Worm (Caenorhabditis elegans) whole organism, mixed stage, embryonic: ENCODE data around the gene F43D2.7.

Experiments used
- bed-3 ChIP-seq: fragments of 200-800 bp; sonication (Bioruptor generic); optimal IDR thresholded peaks from 3 replicates; lab custom pipeline; 2018; ENCODE audit warnings: mild to moderate bottlenecking, missing genetic modification characterization, moderate library complexity, missing compliant biosample characterization
- ceh-39 ChIP-seq: fragments of 150-350 bp; optimal IDR thresholded peaks from 2 replicates; lab custom pipeline; 2014; ENCODE audit warnings: missing biosample characterization, missing genetic modification characterization
- ceh-43 ChIP-seq: fragments of 200-800 bp; sonication (Bioruptor generic); optimal IDR thresholded peaks from 2 replicates; lab custom pipeline; 2018; ENCODE audit warnings: mild to moderate bottlenecking, missing genetic modification characterization, moderate library complexity, missing compliant biosample characterization
- ceh-83 ChIP-seq: fragments of 200-800 bp; sonication (Bioruptor generic); optimal IDR thresholded peaks from 2 replicates; lab custom pipeline; 2018; ENCODE audit warnings: mild to moderate bottlenecking, missing genetic modification characterization, missing compliant biosample characterization
- ces-1 ChIP-seq: fragments of 150-350 bp; optimal IDR thresholded peaks from 2 replicates; lab custom pipeline; 2014; ENCODE audit warnings: missing biosample characterization, missing genetic modification reagents, missing genetic modification characterization
- cnd-1 ChIP-seq: fragments of 200-800 bp; sonication (Bioruptor generic); optimal IDR thresholded peaks from 2 replicates; lab custom pipeline; 2018; ENCODE audit warnings: mild to moderate bottlenecking, missing genetic modification characterization, missing compliant biosample characterization
- drap-1 ChIP-seq: fragments of 200-800 bp; sonication (Bioruptor generic); optimal IDR thresholded peaks from 3 replicates; lab custom pipeline; 2018; ENCODE audit warnings: mild to moderate bottlenecking, missing genetic modification characterization, missing compliant biosample characterization
- elt-1 ChIP-seq: sonication (generic microtip); optimal IDR thresholded peaks from 2 replicates; lab custom pipeline; 2017; ENCODE audit warnings: missing genetic modification characterization, mild to moderate bottlenecking, missing compliant biosample characterization, antibody characterized with exemption, moderate library complexity, borderline replicate concordance; ENCODE audit not compliant: insufficient read depth
- elt-3 ChIP-seq: fragments of 150-350 bp; optimal IDR thresholded peaks from 2 replicates; lab custom pipeline; 2014; ENCODE audit warnings: missing biosample characterization, missing genetic modification characterization
- hlh-1 ChIP-seq: fragments of 150-350 bp; optimal IDR thresholded peaks from 2 replicates; lab custom pipeline; 2014; ENCODE audit warnings: missing biosample characterization, missing genetic modification reagents, missing genetic modification characterization
- lin-13 ChIP-seq: fragments of 150-350 bp; optimal IDR thresholded peaks from 2 replicates; lab custom pipeline; 2014; ENCODE audit warnings: missing biosample characterization, missing genetic modification characterization
- lin-32 ChIP-seq: fragments of 200-800 bp; sonication (Bioruptor generic); optimal IDR thresholded peaks from 2 replicates; lab custom pipeline; 2018; ENCODE audit warnings: mild to moderate bottlenecking, missing genetic modification characterization, missing compliant biosample characterization
- lsy-2 ChIP-seq: fragments of 150-350 bp; optimal IDR thresholded peaks from 2 replicates; lab custom pipeline; 2014; ENCODE audit warnings: missing biosample characterization, missing genetic modification characterization
- mab-5 ChIP-seq: fragments of 150-350 bp; optimal IDR thresholded peaks from 2 replicates; lab custom pipeline; 2014; ENCODE audit warnings: missing biosample characterization, missing genetic modification characterization
- mep-1 ChIP-seq: fragments of 150-350 bp; optimal IDR thresholded peaks from 2 replicates; lab custom pipeline; 2017; ENCODE audit warnings: missing biosample characterization, missing genetic modification reagents, missing genetic modification characterization, inconsistent platforms
- mls-2 ChIP-seq: sonication (generic microtip); optimal IDR thresholded peaks from 2 replicates; lab custom pipeline; 2016; ENCODE audit warnings: mild to moderate bottlenecking, missing genetic modification characterization, moderate library complexity, missing compliant biosample characterization
- nhr-2 ChIP-seq: fragments of 150-350 bp; optimal IDR thresholded peaks from 2 replicates; lab custom pipeline; 2014; ENCODE audit warnings: missing biosample characterization, missing genetic modification characterization
- nhr-237 ChIP-seq: fragments of 150-350 bp; optimal IDR thresholded peaks from 2 replicates; lab custom pipeline; 2014; ENCODE audit warnings: missing biosample characterization, missing genetic modification characterization
- nhr-28 ChIP-seq: fragments of 150-350 bp; optimal IDR thresholded peaks from 2 replicates; lab custom pipeline; 2014; ENCODE audit warnings: missing biosample characterization, missing genetic modification characterization
- nhr-76 ChIP-seq: sonication (generic microtip); optimal IDR thresholded peaks from 2 replicates; lab custom pipeline; 2017; ENCODE audit warnings: missing biosample characterization, missing genetic modification characterization
- pha-4 ChIP-seq: fragments of 150-350 bp; optimal IDR thresholded peaks from 2 replicates; lab custom pipeline; 2018; ENCODE audit warnings: missing biosample characterization, missing genetic modification reagents, missing genetic modification characterization
- sem-2 ChIP-seq: fragments of 200-800 bp; sonication (Bioruptor generic); optimal IDR thresholded peaks from 2 replicates; lab custom pipeline; 2018; ENCODE audit warnings: mild to moderate bottlenecking, missing genetic modification characterization, missing compliant biosample characterization
- snpc-4 ChIP-seq: fragments of 150-350 bp; optimal IDR thresholded peaks from 2 replicates; lab custom pipeline; 2014; ENCODE audit warnings: missing biosample characterization, missing genetic modification characterization
- sptf-1 ChIP-seq: sonication (generic microtip); optimal IDR thresholded peaks from 2 replicates; lab custom pipeline; 2017; ENCODE audit warnings: mild to moderate bottlenecking, missing genetic modification characterization, moderate library complexity, missing compliant biosample characterization
- tbx-8 ChIP-seq: fragments of 200-800 bp; sonication (Bioruptor generic); optimal IDR thresholded peaks from 2 replicates; lab custom pipeline; 2018; ENCODE audit warnings: mild to moderate bottlenecking, missing genetic modification characterization, moderate library complexity, missing compliant biosample characterization
- unc-120 ChIP-seq: sonication (generic microtip); optimal IDR thresholded peaks from 2 replicates; lab custom pipeline; 2017; ENCODE audit warnings: missing genetic modification characterization, missing compliant biosample characterization; ENCODE audit not compliant: poor library complexity, severe bottlenecking
- unc-39 ChIP-seq: fragments of 150-350 bp; optimal IDR thresholded peaks from 2 replicates; lab custom pipeline; 2014; ENCODE audit warnings: missing biosample characterization, missing genetic modification characterization
- unc-62 ChIP-seq: fragments of 150-350 bp; optimal IDR thresholded peaks from 2 replicates; lab custom pipeline; 2014; ENCODE audit warnings: missing biosample characterization, missing genetic modification reagents, missing genetic modification characterization
- zip-8 ChIP-seq: fragments of 150-350 bp; optimal IDR thresholded peaks from 2 replicates; lab custom pipeline; 2014; ENCODE audit warnings: missing biosample characterization, missing genetic modification characterization
- ztf-11 ChIP-seq: fragments of 150-350 bp; optimal IDR thresholded peaks from 2 replicates; lab custom pipeline; 2014; ENCODE audit warnings: missing biosample characterization, missing genetic modification characterization

F43D2.7 gene

DNA sequence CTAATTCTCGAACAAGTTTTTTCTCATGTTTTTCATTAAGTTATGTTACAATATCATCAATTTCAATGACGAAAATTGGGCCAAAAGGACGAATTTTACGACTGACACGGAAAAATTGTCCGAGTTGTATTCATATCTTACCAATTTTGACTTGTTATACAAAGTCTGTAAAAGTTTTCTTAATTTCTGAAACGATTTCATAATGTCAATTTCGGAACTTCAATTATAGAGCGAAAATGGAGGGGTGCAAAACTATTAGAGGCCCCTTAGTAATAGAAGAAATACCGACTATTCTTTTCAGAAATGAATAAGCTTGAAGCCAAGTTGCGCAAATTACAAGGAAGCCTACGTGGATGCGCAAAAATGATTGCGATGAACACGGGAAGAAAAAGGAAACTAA, 8.4 kb downstream of the F43D2.7 start, which contains the start of gene F43D2.3:
TSS of gene F43D2.3 (plus strand) at position 301 of the 400 bp plus-strand sequence.
- TF ChIP-seq pha-4 (no peak), snpc-4 (tag; lab: Kevin White, UChicago) (no peak), unc-62 (no peak), ceh-83 (GFP tag; lab: Kevin White, UChicago) (no peak), sem-2 (GFP tag; lab: Kevin White, UChicago) (no peak), lsy-2 (no peak), tbx-8 (GFP tag; lab: Kevin White, UChicago) (no peak), elt-3 (no peak), nhr-28 (tag; lab: Kevin White, UChicago) (no peak), ztf-11 (tag; lab: Kevin White, UChicago) (no peak), drap-1 (GFP tag; lab: Kevin White, UChicago) (no peak), elt-1 (tag; lab: Kevin White, UChicago) (no peak), zip-8 (no peak)

DNA sequence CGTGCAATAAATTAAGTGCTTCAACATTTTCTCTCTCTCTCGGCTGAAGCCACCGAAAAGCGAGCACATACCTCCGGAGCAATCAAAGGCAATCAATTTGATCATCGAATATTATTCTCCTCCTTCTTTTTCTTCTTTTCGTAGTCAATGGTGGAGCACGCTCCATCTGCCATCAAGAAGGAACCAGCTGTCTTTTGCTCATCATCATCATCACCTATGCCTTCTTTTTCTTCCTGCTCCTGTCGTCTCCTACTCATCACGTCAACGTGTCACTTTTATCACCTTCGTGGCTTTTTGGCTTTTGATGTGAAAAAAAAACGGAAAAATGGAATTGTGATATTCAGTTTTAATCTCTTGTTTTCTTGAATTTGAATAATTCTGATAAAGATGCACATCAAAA, 14.3 kb downstream of the F43D2.7 start:
- TF ChIP-seq ceh-39, result no peak
- peak; percentile 54 for TF ChIP-seq unc-120 (tag; lab: Kevin White, UChicago)
- TF ChIP-seq lin-13, result no peak
- peak; percentile 95 for TF ChIP-seq unc-62
- no peak for TF ChIP-seq mep-1 (tag; lab: Kevin White, UChicago)
- no peak for TF ChIP-seq nhr-76 (tag; lab: Kevin White, UChicago)
- no peak for TF ChIP-seq ces-1 (GFP tag; lab: Kevin White, UChicago)
- TF ChIP-seq mls-2 (tag; lab: Kevin White, UChicago), result no peak
- no peak for TF ChIP-seq ztf-11 (tag; lab: Kevin White, UChicago)
- no peak for TF ChIP-seq ceh-43
- no peak for TF ChIP-seq bed-3 (GFP tag; lab: Kevin White, UChicago)
- TF ChIP-seq mab-5, result no peak
- TF ChIP-seq elt-3, result no peak
- no peak for TF ChIP-seq snpc-4 (tag; lab: Kevin White, UChicago)
- TF ChIP-seq lsy-2, result no peak
- no peak for TF ChIP-seq nhr-237 (tag; lab: Kevin White, UChicago)
- no peak for TF ChIP-seq sptf-1 (tag; lab: Kevin White, UChicago)
- no peak for TF ChIP-seq zip-8
- no peak for TF ChIP-seq lin-32 (GFP tag; lab: Kevin White, UChicago)
- no peak for TF ChIP-seq unc-39
- TF ChIP-seq nhr-28 (tag; lab: Kevin White, UChicago), result no peak
- TF ChIP-seq hlh-1 (tag; lab: Kevin White, UChicago), result peak; percentile 80
- TF ChIP-seq pha-4, result no peak
- no peak for TF ChIP-seq cnd-1 (tag; lab: Kevin White, UChicago)

DNA sequence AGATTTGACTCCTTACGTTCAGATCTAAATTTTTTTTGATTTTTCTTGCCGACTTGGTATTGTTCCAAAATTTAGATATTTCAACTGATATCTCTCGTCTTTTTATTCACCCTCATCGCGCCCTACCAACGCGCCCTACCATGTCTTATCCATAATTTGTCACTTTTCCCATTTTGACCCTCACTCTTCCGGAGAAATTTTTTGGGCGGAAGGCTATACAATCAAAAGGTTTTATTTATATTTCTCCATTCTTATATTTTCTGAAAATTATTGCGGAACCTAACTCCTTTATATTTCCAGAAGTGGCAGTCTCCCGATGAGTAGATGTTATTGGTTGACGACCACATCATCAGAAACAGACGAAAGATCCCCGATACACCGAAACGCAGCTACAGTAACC, 19.1 kb downstream of the F43D2.7 start, which contains the start of gene hot-1:
TSS of gene hot-1 (plus strand) at position 301 of the 400 bp plus-strand sequence.
- no peak for TF ChIP-seq mab-5
- TF ChIP-seq elt-1 (tag; lab: Kevin White, UChicago), result no peak
- no peak for TF ChIP-seq unc-62
- TF ChIP-seq nhr-76 (tag; lab: Kevin White, UChicago), result no peak
- TF ChIP-seq nhr-2 (tag; lab: Kevin White, UChicago), result no peak
- TF ChIP-seq unc-39, result no peak
- no peak for TF ChIP-seq hlh-1 (tag; lab: Kevin White, UChicago)
- TF ChIP-seq ces-1 (GFP tag; lab: Kevin White, UChicago), result no peak
- TF ChIP-seq cnd-1 (tag; lab: Kevin White, UChicago), result no peak
- TF ChIP-seq ceh-43, result no peak
- TF ChIP-seq, all 35 proteins: peak for 0

DNA sequence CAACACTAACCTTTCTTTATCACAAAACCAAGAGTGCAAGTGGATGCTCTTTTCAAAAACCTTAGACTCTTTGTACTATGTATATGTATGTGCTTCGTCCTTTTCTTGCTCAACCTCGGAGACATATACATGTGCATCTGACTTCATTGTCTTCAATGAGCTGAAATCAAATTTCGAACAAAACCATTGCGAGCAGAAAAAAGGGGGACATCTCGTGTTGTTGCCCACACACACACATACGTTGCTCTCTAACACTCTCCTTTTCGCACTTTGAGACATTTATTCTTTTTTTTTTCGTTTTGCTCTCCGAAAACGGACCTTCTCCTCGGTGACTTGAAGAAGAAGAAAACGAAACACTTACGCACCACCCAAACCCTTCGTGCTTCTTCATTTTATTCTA, 19.7 kb downstream of the F43D2.7 start:
- TF ChIP-seq drap-1 (GFP tag; lab: Kevin White, UChicago), result no peak
- peak; percentile 57 for TF ChIP-seq ces-1 (GFP tag; lab: Kevin White, UChicago)

DNA sequence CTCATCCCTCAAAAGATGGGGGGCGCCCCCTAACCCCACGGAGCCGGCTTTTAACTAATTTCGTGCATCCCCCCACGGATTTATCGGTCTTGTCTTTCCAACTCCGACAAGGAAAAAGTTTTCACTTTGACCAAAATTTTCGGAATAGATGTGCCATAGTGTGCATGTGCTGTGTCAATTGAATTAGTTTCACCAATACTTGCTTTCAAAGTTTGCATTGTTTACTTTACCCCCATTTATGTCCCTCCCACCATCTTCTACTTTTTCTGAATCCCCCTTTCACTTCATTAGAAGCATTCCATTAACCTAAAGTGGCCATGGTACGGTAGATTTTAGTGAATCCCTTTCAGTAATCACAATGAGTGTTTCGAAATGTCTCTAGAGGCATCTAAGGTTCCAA, 22.3 kb downstream of the F43D2.7 start:
- TF ChIP-seq unc-62 (no peak), ceh-83 (GFP tag; lab: Kevin White, UChicago) (no peak), lsy-2 (no peak), hlh-1 (tag; lab: Kevin White, UChicago) (no peak), elt-3 (no peak), lin-32 (GFP tag; lab: Kevin White, UChicago) (no peak), pha-4 (no peak), mls-2 (tag; lab: Kevin White, UChicago) (no peak)
